Fruit fly (Drosophila melanogaster): ENCODE results near the gene Tm2.
A peak's percentile ranks its signal among the peaks of the same experiment; 100 is the strongest.

Tm2 gene

dm6 chr3R:15309924-15310323 lies at the start of gene Tm2:
Gene Tm2, plus strand, starts transcription at chr3R:15310193.
- TF ChIP-seq noc (tag; optimal IDR thresholded peaks at IDR 0.05): no peak

dm6 chr3R:15262710-15263672 lies 47.0 kb upstream of the Tm2 start, which contains the start of the genes eIF2gamma and Set:
Gene eIF2gamma, minus strand, starts transcription at chr3R:15263458.
Gene Set, plus strand, starts transcription at chr3R:15263552.
- no peak for TF ChIP-seq noc (tag; optimal IDR thresholded peaks at IDR 0.05)

dm6 chr3R:15263946-15264345 lies 46.0 kb upstream of the Tm2 start:
- TF ChIP-seq noc (tag; optimal IDR thresholded peaks at IDR 0.05): no peak

dm6 chr3R:15265406-15266040 lies 44.5 kb upstream of the Tm2 start, which contains the start of gene ATPsynO:
Gene ATPsynO, plus strand, starts transcription at chr3R:15265591.
- TF ChIP-seq noc (tag; optimal IDR thresholded peaks at IDR 0.05): peak; percentile 14

- no peak for TF ChIP-seq noc (tag; optimal IDR thresholded peaks at IDR 0.05)
Measured at dm6 chr3R:15268426-15268825, 41.6 kb upstream of the Tm2 start, which contains the start of the genes CG14864 and Zip88E. Gene CG14864, minus strand, starts transcription at chr3R:15268538. Gene Zip88E, plus strand, starts transcription at chr3R:15268662.

dm6 chr3R:15268856-15269255 lies 41.1 kb upstream of the Tm2 start:
- no peak for TF ChIP-seq noc (tag; optimal IDR thresholded peaks at IDR 0.05)

- TF ChIP-seq noc (tag; optimal IDR thresholded peaks at IDR 0.05): peak; percentile 98
Measured at dm6 chr3R:15275158-15275623, 34.8 kb upstream of the Tm2 start, which contains the start of the genes Cp190 and CG4338. Gene Cp190, minus strand, starts transcription at chr3R:15275241. Gene CG4338, plus strand, starts transcription at chr3R:15275522.

dm6 chr3R:15277926-15278869 lies 31.8 kb upstream of the Tm2 start, which contains the start of the genes MRG15 and Tm1:
Gene MRG15, minus strand, starts transcription at chr3R:15278109.
Gene Tm1, plus strand, starts transcription at chr3R:15278220.
- TF ChIP-seq noc (tag; optimal IDR thresholded peaks at IDR 0.05): no peak

- TF ChIP-seq noc (tag; optimal IDR thresholded peaks at IDR 0.05): peak; percentile 48
Measured at dm6 chr3R:15280619-15281334, 29.2 kb upstream of the Tm2 start.

dm6 chr3R:15281335-15281963 lies 28.5 kb upstream of the Tm2 start:
- no peak for TF ChIP-seq noc (tag; optimal IDR thresholded peaks at IDR 0.05)

- no peak for TF ChIP-seq noc (tag; optimal IDR thresholded peaks at IDR 0.05)
Measured at dm6 chr3R:15282326-15282725, 27.7 kb upstream of the Tm2 start.

- TF ChIP-seq noc (tag; optimal IDR thresholded peaks at IDR 0.05): no peak
Measured at dm6 chr3R:15282982-15283809, 26.8 kb upstream of the Tm2 start.
